Fruit fly (Drosophila melanogaster) whole organism, embryonic: Measurements from ENCODE around the gene CG18542.
A peak's percentile ranks its signal among the peaks of the same experiment; 100 is the strongest.

ENCODE experiments used
- CG10147 ChIP-seq: fragments of 200-800 bp; sonication (Bioruptor generic); optimal IDR thresholded peaks from 2 replicates; lab custom pipeline; 2019; ENCODE audit warnings: missing biosample characterization, mild to moderate bottlenecking, missing genetic modification characterization, moderate library complexity
- CG12744 ChIP-seq: fragments of 200-800 bp; sonication (Bioruptor generic); optimal IDR thresholded peaks from 2 replicates; lab custom pipeline; 2016; ENCODE audit warnings: missing biosample characterization, missing genetic modification characterization
- CG12769 ChIP-seq: fragments of 200-800 bp; sonication (Bioruptor generic); optimal IDR thresholded peaks from 2 replicates; lab custom pipeline; 2019; ENCODE audit warnings: missing biosample characterization, mild to moderate bottlenecking, missing genetic modification characterization, moderate library complexity
- CG13894 ChIP-seq: fragments of 200-800 bp; sonication (Bioruptor generic); optimal IDR thresholded peaks from 3 replicates; lab custom pipeline; 2018; ENCODE audit warnings: missing biosample characterization, mild to moderate bottlenecking, missing genetic modification characterization, moderate library complexity
- CG14050 ChIP-seq: fragments of 200-800 bp; sonication (Bioruptor generic); IDR thresholded peaks from 3 replicates; pipeline ENCODE4 v1.3.6; 2022; ENCODE audit warnings: missing biosample characterization, missing genetic modification characterization
- CG14710 ChIP-seq: fragments of 200-800 bp; sonication (Bioruptor generic); optimal IDR thresholded peaks from 3 replicates; lab custom pipeline; 2019; ENCODE audit warnings: missing biosample characterization, mild to moderate bottlenecking, missing genetic modification characterization, moderate library complexity
- CG15269 ChIP-seq: fragments of 200-800 bp; sonication (Bioruptor generic); optimal IDR thresholded peaks from 2 replicates; lab custom pipeline; 2018; ENCODE audit warnings: missing biosample characterization, mild to moderate bottlenecking, missing genetic modification characterization, moderate library complexity
- CG15514 ChIP-seq: fragments of 200-800 bp; sonication (Bioruptor generic); optimal IDR thresholded peaks from 3 replicates; lab custom pipeline; 2017; ENCODE audit warnings: missing biosample characterization, missing genetic modification characterization, mild to moderate bottlenecking, moderate library complexity, missing genetic modification reagents
- CG15601 ChIP-seq: fragments of 200-800 bp; sonication (Bioruptor generic); optimal IDR thresholded peaks from 3 replicates; lab custom pipeline; 2019; ENCODE audit warnings: missing biosample characterization, mild to moderate bottlenecking, missing genetic modification characterization, moderate library complexity
- CG17829 ChIP-seq: fragments of 200-800 bp; optimal IDR thresholded peaks from 2 replicates; lab custom pipeline; 2019; ENCODE audit warnings: missing biosample characterization, mild to moderate bottlenecking, missing genetic modification characterization, moderate library complexity
- CG30403 ChIP-seq: fragments of 200-800 bp; sonication (Bioruptor generic); optimal IDR thresholded peaks from 3 replicates; lab custom pipeline; 2016; ENCODE audit warnings: missing biosample characterization, missing genetic modification characterization
- CG3838 ChIP-seq: fragments of 200-800 bp; sonication (Bioruptor generic); optimal IDR thresholded peaks from 3 replicates; lab custom pipeline; 2016; ENCODE audit warnings: missing biosample characterization, missing genetic modification characterization
- CG4328 ChIP-seq: fragments of 200-800 bp; sonication (Bioruptor generic); optimal IDR thresholded peaks from 3 replicates; lab custom pipeline; 2017; ENCODE audit warnings: missing biosample characterization, missing genetic modification reagents, missing genetic modification characterization
- CG5245 ChIP-seq: fragments of 200-800 bp; sonication (Bioruptor generic); optimal IDR thresholded peaks from 3 replicates; lab custom pipeline; 2016; ENCODE audit warnings: missing biosample characterization, missing genetic modification characterization
- CG6175 ChIP-seq: fragments of 200-800 bp; sonication (Bioruptor generic); IDR thresholded peaks from 3 replicates; pipeline ENCODE4 v1.3.6; 2022; ENCODE audit warnings: missing biosample characterization, missing genetic modification characterization
- CG6254 ChIP-seq: fragments of 200-800 bp; sonication (Bioruptor generic); optimal IDR thresholded peaks from 3 replicates; lab custom pipeline; 2017; ENCODE audit warnings: mild to moderate bottlenecking, missing biosample characterization, missing genetic modification reagents, missing genetic modification characterization
- CG8089 ChIP-seq: fragments of 200-800 bp; sonication (Bioruptor generic); optimal IDR thresholded peaks from 3 replicates; lab custom pipeline; 2016; ENCODE audit warnings: missing biosample characterization, missing genetic modification characterization
- CTCF ChIP-seq: fragments of 200-800 bp; sonication (Bioruptor generic); optimal IDR thresholded peaks from 2 replicates; lab custom pipeline; 2017; ENCODE audit warnings: missing biosample characterization, mild to moderate bottlenecking, missing genetic modification characterization, moderate library complexity
- D19B ChIP-seq: fragments of 200-800 bp; sonication (Bioruptor generic); optimal IDR thresholded peaks from 2 replicates; lab custom pipeline; 2017; ENCODE audit warnings: missing biosample characterization, mild to moderate bottlenecking, missing genetic modification characterization
- Dad ChIP-seq: fragments of 200-800 bp; sonication (Bioruptor generic); optimal IDR thresholded peaks from 3 replicates; lab custom pipeline; 2016; ENCODE audit warnings: missing biosample characterization, missing genetic modification characterization
- Ets65A ChIP-seq: fragments of 200-800 bp; sonication (Bioruptor generic); peaks from one replicate; lab custom pipeline; 2016; ENCODE audit warnings: missing biosample characterization, missing genetic modification characterization
- Gug ChIP-seq: fragments of 200-800 bp; sonication (Bioruptor generic); IDR thresholded peaks from 4 replicates; pipeline ENCODE4 v1.3.6; 2022; ENCODE audit warnings: missing biosample characterization, missing genetic modification characterization
- HmgD ChIP-seq: fragments of 200-800 bp; sonication (Bioruptor generic); optimal IDR thresholded peaks from 3 replicates; lab custom pipeline; 2016; ENCODE audit warnings: missing biosample characterization, missing genetic modification characterization
- Ptx1 ChIP-seq: fragments of 200-800 bp; sonication (Bioruptor generic); IDR thresholded peaks from 2 replicates; pipeline ENCODE4 v1.3.6; 2022; ENCODE audit warnings: missing biosample characterization, missing genetic modification characterization
- Side ChIP-seq: fragments of 200-800 bp; sonication (Bioruptor generic); optimal IDR thresholded peaks from 2 replicates; lab custom pipeline; 2016; ENCODE audit warnings: missing biosample characterization, missing genetic modification characterization
- Spps ChIP-seq: fragments of 200-800 bp; sonication (Bioruptor generic); optimal IDR thresholded peaks from 2 replicates; lab custom pipeline; 2018; ENCODE audit warnings: missing biosample characterization, mild to moderate bottlenecking, missing genetic modification characterization
- Tbp ChIP-seq: fragments of >200 bp; optimal IDR thresholded peaks from 2 replicates; lab custom pipeline; 2018; ENCODE audit warnings: missing biosample characterization, missing genetic modification characterization
- Usf ChIP-seq: fragments of 200-800 bp; sonication (Bioruptor generic); optimal IDR thresholded peaks from 2 replicates; lab custom pipeline; 2017; ENCODE audit warnings: missing genotype, missing biosample characterization, missing genetic modification characterization
- YL-1 ChIP-seq: fragments of 200-800 bp; sonication (Bioruptor generic); optimal IDR thresholded peaks from 3 replicates; lab custom pipeline; 2017; ENCODE audit warnings: missing biosample characterization, mild to moderate bottlenecking, missing genetic modification characterization
- ab ChIP-seq: fragments of 200-800 bp; sonication (Bioruptor generic); optimal IDR thresholded peaks from 2 replicates; lab custom pipeline; 2016; ENCODE audit warnings: missing biosample characterization, missing genetic modification characterization
- bcd ChIP-seq: fragments of 200-800 bp; sonication (Bioruptor generic); optimal IDR thresholded peaks from 2 replicates; lab custom pipeline; 2017; ENCODE audit warnings: missing biosample characterization, mild to moderate bottlenecking, missing genetic modification characterization
- bigmax ChIP-seq: fragments of 200-800 bp; sonication (Bioruptor generic); optimal IDR thresholded peaks from 2 replicates; lab custom pipeline; 2018; ENCODE audit warnings: missing biosample characterization, mild to moderate bottlenecking, missing genetic modification characterization
- btn ChIP-seq: fragments of 200-800 bp; sonication (Bioruptor generic); optimal IDR thresholded peaks from 2 replicates; lab custom pipeline; 2016; ENCODE audit warnings: missing biosample characterization, missing genetic modification characterization
- crol ChIP-seq: fragments of 200-800 bp; sonication (Bioruptor generic); IDR thresholded peaks from 2 replicates; pipeline ENCODE4 v1.3.6; 2022; ENCODE audit warnings: missing biosample characterization, missing genetic modification characterization
- dan ChIP-seq: fragments of 200-800 bp; sonication (Bioruptor generic); IDR thresholded peaks from 2 replicates; pipeline ENCODE4 v1.3.6; 2022; ENCODE audit warnings: missing biosample characterization, missing genetic modification characterization
- esg ChIP-seq: fragments of 200-800 bp; sonication (Bioruptor generic); conservative IDR thresholded peaks from 2 replicates; pipeline ENCODE4 v1.3.6; 2022; ENCODE audit warnings: missing biosample characterization, missing genetic modification characterization
- fd96Cb ChIP-seq: fragments of 200-800 bp; sonication (Bioruptor generic); optimal IDR thresholded peaks from 2 replicates; lab custom pipeline; 2018; ENCODE audit warnings: missing biosample characterization, mild to moderate bottlenecking, missing genetic modification characterization, moderate library complexity
- gcm2 ChIP-seq: fragments of 200-800 bp; sonication (Bioruptor generic); optimal IDR thresholded peaks from 2 replicates; lab custom pipeline; 2016; ENCODE audit warnings: missing biosample characterization, missing genetic modification characterization
- grn ChIP-seq: fragments of 200-800 bp; sonication (Bioruptor generic); optimal IDR thresholded peaks from 3 replicates; lab custom pipeline; 2017; ENCODE audit warnings: missing biosample characterization, missing genetic modification characterization
- ind ChIP-seq: fragments of 200-800 bp; sonication (Bioruptor generic); optimal IDR thresholded peaks from 3 replicates; lab custom pipeline; 2016; ENCODE audit warnings: missing biosample characterization, missing genetic modification characterization
- klu ChIP-seq: fragments of 200-800 bp; sonication (Bioruptor generic); IDR thresholded peaks from 2 replicates; pipeline ENCODE4 v1.3.6; 2022; ENCODE audit warnings: missing biosample characterization, missing genetic modification characterization
- lilli ChIP-seq: fragments of 200-800 bp; sonication (Bioruptor generic); optimal IDR thresholded peaks from 3 replicates; lab custom pipeline; 2016; ENCODE audit warnings: missing biosample characterization, missing genetic modification characterization
- nerfin-1 ChIP-seq: fragments of 200-800 bp; sonication (Bioruptor generic); optimal IDR thresholded peaks from 3 replicates; lab custom pipeline; 2019; ENCODE audit warnings: missing biosample characterization, mild to moderate bottlenecking, missing genetic modification characterization, moderate library complexity
- pfk ChIP-seq: fragments of 200-800 bp; sonication (Bioruptor generic); optimal IDR thresholded peaks from 2 replicates; lab custom pipeline; 2018; ENCODE audit warnings: missing biosample characterization, mild to moderate bottlenecking, missing genetic modification characterization, moderate library complexity
- prd ChIP-seq, 3 experiments: fragments of >200 bp in 2 of 3; fragments of 200-800 bp in 1 of 3; sonication (Bioruptor generic) in 1 of 3; optimal IDR thresholded peaks in 2 of 3; IDR thresholded peaks in 1 of 3; 2 replicates in 2 of 3; 3 replicates in 1 of 3; pipeline versions ENCODE4 v1.3.6 to Lab custom; 2017 to 2022; ENCODE audit warnings: missing biosample characterization in 1 of 3, missing genetic modification characterization in 1 of 3
- psq ChIP-seq: fragments of 200-800 bp; sonication (Bioruptor generic); optimal IDR thresholded peaks from 2 replicates; lab custom pipeline; 2017; ENCODE audit warnings: missing biosample characterization, missing genetic modification characterization
- repo ChIP-seq: fragments of 200-800 bp; sonication (Bioruptor generic); optimal IDR thresholded peaks from 2 replicates; lab custom pipeline; 2016; ENCODE audit warnings: missing biosample characterization, missing genetic modification characterization
- sima ChIP-seq: fragments of 200-800 bp; sonication (Bioruptor generic); optimal IDR thresholded peaks from 2 replicates; lab custom pipeline; 2016; ENCODE audit warnings: missing biosample characterization, missing genetic modification characterization
- sqz ChIP-seq: fragments of 200-800 bp; sonication (Bioruptor generic); optimal IDR thresholded peaks from 3 replicates; lab custom pipeline; 2018; ENCODE audit warnings: missing biosample characterization, mild to moderate bottlenecking, missing genetic modification characterization
- sug ChIP-seq: fragments of 200-800 bp; optimal IDR thresholded peaks from 2 replicates; lab custom pipeline; 2019; ENCODE audit warnings: missing biosample characterization, mild to moderate bottlenecking, missing genetic modification characterization, moderate library complexity
- wek ChIP-seq: fragments of 200-800 bp; sonication (Bioruptor generic); optimal IDR thresholded peaks from 3 replicates; lab custom pipeline; 2018; ENCODE audit warnings: missing biosample characterization, mild to moderate bottlenecking, missing genetic modification characterization, moderate library complexity
- zen2 ChIP-seq: fragments of 200-800 bp; sonication (Bioruptor generic); IDR thresholded peaks from 3 replicates; pipeline ENCODE4 v1.3.6; 2022; ENCODE audit warnings: missing biosample characterization, missing genetic modification characterization; ENCODE audit not compliant: partially characterized antibody

Gene CG18542

dm6 chr3R:9702567-9702966 is 17.0 kb downstream of the CG18542 start (continued):
- TF ChIP-seq lilli (GFP tag; lab: Kevin White, UChicago), result peak; percentile 94
- peak; percentile 89 for TF ChIP-seq sqz
- peak; percentile 82 for TF ChIP-seq CG14710 (tag; lab: Kevin White, UChicago)
- TF ChIP-seq esg (GFP tag; lab: Robert Waterston, UW), result no peak
- TF ChIP-seq ind (GFP tag; lab: Kevin White, UChicago), result peak; percentile 92
- no peak for TF ChIP-seq Tbp
- peak; percentile 87 for TF ChIP-seq CG12744 (GFP tag; lab: Kevin White, UChicago)
- TF ChIP-seq crol, result no peak
- TF ChIP-seq Ptx1 (GFP tag; lab: Robert Waterston, UW), result no peak
- peak; percentile 60 for TF ChIP-seq sug
- TF ChIP-seq CG15601 (tag; lab: Kevin White, UChicago), result peak; percentile 85
- TF ChIP-seq CG10147 (GFP tag; lab: Kevin White, UChicago), result peak; percentile 82
- peak; percentile 77 for TF ChIP-seq Gug (GFP tag; lab: Robert Waterston, UW)
- TF ChIP-seq D19B (GFP tag; lab: Kevin White, UChicago), result peak; percentile 79
- TF ChIP-seq fd96Cb (tag; lab: Kevin White, UChicago), result peak; percentile 90
- TF ChIP-seq CG30403 (GFP tag; lab: Kevin White, UChicago), result peak; percentile 88
- peak; percentile 86 for TF ChIP-seq CG17829 (tag; lab: Kevin White, UChicago)
- TF ChIP-seq CG12769 (tag; lab: Kevin White, UChicago), result peak; percentile 93
- peak; percentile 75 for TF ChIP-seq YL-1
- TF ChIP-seq wek, result peak; percentile 80
- no peak for TF ChIP-seq pfk
- no peak for TF ChIP-seq CG14050
- TF ChIP-seq zen2 (GFP tag; lab: Robert Waterston, UW), result no peak
- peak; percentile 51 for TF ChIP-seq CG3838 (GFP tag; lab: Kevin White, UChicago)
- peak; percentile 87 for TF ChIP-seq CG15514 (GFP tag; lab: Kevin White, UChicago)
- no peak for TF ChIP-seq CG6175
- TF ChIP-seq Spps (tag; lab: Kevin White, UChicago), result peak; percentile 61
- TF ChIP-seq dan, result no peak
- no peak for TF ChIP-seq klu (GFP tag; lab: Robert Waterston, UW)
- peak; percentile 79 for TF ChIP-seq Side (GFP tag; lab: Kevin White, UChicago)
- peak; percentile 55 for TF ChIP-seq repo
- TF ChIP-seq Ets65A (GFP tag; lab: Kevin White, UChicago), result peak; percentile 95
- peak; percentile 55 for TF ChIP-seq CG4328 (GFP tag; lab: Kevin White, UChicago)
- peak; percentile 50 for TF ChIP-seq grn (GFP tag; lab: Kevin White, UChicago)
- peak; percentile 85 for TF ChIP-seq gcm2
- peak; percentile 85 for TF ChIP-seq CG6254 (GFP tag; lab: Kevin White, UChicago)
- peak; percentile 54 for TF ChIP-seq CTCF (GFP tag; lab: Kevin White, UChicago)
- TF ChIP-seq psq, result peak; percentile 74
- TF ChIP-seq nerfin-1 (tag; lab: Kevin White, UChicago), result peak; percentile 77
- TF ChIP-seq btn (GFP tag; lab: Kevin White, UChicago), result peak; percentile 46
- TF ChIP-seq Dad (GFP tag; lab: Kevin White, UChicago), result peak; percentile 71
- peak; percentile 44 for TF ChIP-seq HmgD
- peak; percentile 70 for TF ChIP-seq ab (GFP tag; lab: Kevin White, UChicago)
- peak; percentile 70 for TF ChIP-seq CG13894 (tag; lab: Kevin White, UChicago)
- TF ChIP-seq CG5245, result peak; percentile 84
- peak; percentile 77 for TF ChIP-seq Usf (GFP tag; lab: Kevin White, UChicago)
- peak; percentile 93 for TF ChIP-seq CG15269 (tag; lab: Kevin White, UChicago)
- TF ChIP-seq sima, result peak; percentile 67
- TF ChIP-seq bigmax (GFP tag; lab: Kevin White, UChicago), result peak; percentile 57
- no peak for TF ChIP-seq prd (optimal IDR thresholded peaks at IDR 0.05; lab: Kevin White, UChicago)
- TF ChIP-seq prd (GFP tag; IDR thresholded peaks at IDR 0.05; lab: Robert Waterston, UW), result no peak
- TF ChIP-seq CG8089 (GFP tag; lab: Kevin White, UChicago), result peak; percentile 80
- peak; percentile 88 for TF ChIP-seq bcd (GFP tag; lab: Kevin White, UChicago)
